Worm (Caenorhabditis elegans) whole organism, late embryonic: ENCODE results near the gene Y105C5A.1269.

ENCODE experiments used
- fkh-10 ChIP-seq: fragments of 150-350 bp; optimal IDR thresholded peaks from 2 replicates; lab custom pipeline; 2014; ENCODE audit warnings: missing biosample characterization, missing genetic modification reagents, missing genetic modification characterization
- sdc-2 ChIP-seq: sonication (generic microtip); optimal IDR thresholded peaks from 2 replicates; lab custom pipeline; 2016; ENCODE audit warnings: missing genotype, missing genetic modification characterization, missing compliant biosample characterization

ce11 chrIV:15853820-15854426 lies 6.7 kb downstream of the Y105C5A.1269 start:
- no peak for TF ChIP-seq fkh-10 (GFP tag; lab: Kevin White, UChicago)
- no peak for TF ChIP-seq sdc-2 (tag; lab: Kevin White, UChicago)
